Fruit fly (Drosophila melanogaster) whole organism, embryonic: ENCODE results near the gene Elp3.
A peak's percentile ranks its signal among the peaks of the same experiment; 100 is the strongest.

Experiments used
- Aef1 ChIP-seq: fragments of 200-800 bp; sonication (Bioruptor generic); IDR thresholded peaks from 3 replicates; pipeline ENCODE4 v1.3.6; 2022; ENCODE audit warnings: missing biosample characterization, missing genetic modification characterization
- CG10321 ChIP-seq: fragments of 200-800 bp; sonication (Bioruptor generic); IDR thresholded peaks from 2 replicates; pipeline ENCODE4 v1.3.6; 2022; ENCODE audit warnings: missing biosample characterization, missing genetic modification characterization
- CG10366 ChIP-seq: fragments of 200-800 bp; sonication (Bioruptor generic); IDR thresholded peaks from 2 replicates; pipeline ENCODE4 v1.3.6; 2022; ENCODE audit warnings: missing biosample characterization, missing genetic modification characterization
- CG12071 ChIP-seq: fragments of 200-800 bp; sonication (Bioruptor generic); optimal IDR thresholded peaks from 3 replicates; lab custom pipeline; 2018; ENCODE audit warnings: missing biosample characterization, mild to moderate bottlenecking, missing genetic modification characterization
- CG12769 ChIP-seq: fragments of 200-800 bp; sonication (Bioruptor generic); optimal IDR thresholded peaks from 2 replicates; lab custom pipeline; 2019; ENCODE audit warnings: missing biosample characterization, mild to moderate bottlenecking, missing genetic modification characterization, moderate library complexity
- CG16779 ChIP-seq: fragments of 200-800 bp; sonication (Bioruptor generic); IDR thresholded peaks from 2 replicates; pipeline ENCODE4 v1.3.6; 2022; ENCODE audit warnings: missing biosample characterization, missing genetic modification characterization
- CG17328 ChIP-seq: fragments of 200-800 bp; sonication (Bioruptor generic); IDR thresholded peaks from 2 replicates; pipeline ENCODE4 v1.3.6; 2022; ENCODE audit warnings: missing biosample characterization, missing genetic modification characterization
- CG17568 ChIP-seq: fragments of 200-800 bp; sonication (Bioruptor generic); optimal IDR thresholded peaks from 2 replicates; lab custom pipeline; 2018; ENCODE audit warnings: missing biosample characterization, mild to moderate bottlenecking, missing genetic modification characterization, moderate library complexity
- CG18599 ChIP-seq: fragments of 200-800 bp; sonication (Bioruptor generic); optimal IDR thresholded peaks from 3 replicates; lab custom pipeline; 2017; ENCODE audit warnings: missing biosample characterization, missing genetic modification characterization, mild to moderate bottlenecking, moderate library complexity, missing genetic modification reagents
- CG2120 ChIP-seq: fragments of 200-800 bp; sonication (Bioruptor generic); optimal IDR thresholded peaks from 3 replicates; lab custom pipeline; 2016; ENCODE audit warnings: missing biosample characterization, missing genetic modification characterization
- CG3407 ChIP-seq: fragments of 200-800 bp; sonication (Bioruptor generic); optimal IDR thresholded peaks from 2 replicates; lab custom pipeline; 2018; ENCODE audit warnings: missing biosample characterization, mild to moderate bottlenecking, missing genetic modification characterization
- CG4424 ChIP-seq: fragments of 200-800 bp; sonication (Bioruptor generic); optimal IDR thresholded peaks from 3 replicates; lab custom pipeline; 2016; ENCODE audit warnings: missing biosample characterization, missing genetic modification characterization
- CG4820 ChIP-seq: fragments of 200-800 bp; sonication (Bioruptor generic); optimal IDR thresholded peaks from 3 replicates; lab custom pipeline; 2016; ENCODE audit warnings: missing biosample characterization, missing genetic modification characterization
- CG5245 ChIP-seq: fragments of 200-800 bp; sonication (Bioruptor generic); optimal IDR thresholded peaks from 3 replicates; lab custom pipeline; 2016; ENCODE audit warnings: missing biosample characterization, missing genetic modification characterization
- CG8765 ChIP-seq: fragments of 200-800 bp; sonication (Bioruptor generic); IDR thresholded peaks from 2 replicates; pipeline ENCODE4 v1.3.6; 2022; ENCODE audit warnings: missing biosample characterization, missing genetic modification characterization
- Dek ChIP-seq: fragments of 200-800 bp; sonication (Bioruptor generic); optimal IDR thresholded peaks from 3 replicates; lab custom pipeline; 2019; ENCODE audit warnings: missing biosample characterization, mild to moderate bottlenecking, missing genetic modification characterization, moderate library complexity
- Elba2 ChIP-seq: fragments of 200-800 bp; sonication (Bioruptor generic); optimal IDR thresholded peaks from 3 replicates; lab custom pipeline; 2016; ENCODE audit warnings: missing biosample characterization, missing genetic modification characterization
- Ets65A ChIP-seq: fragments of 200-800 bp; sonication (Bioruptor generic); peaks from one replicate; lab custom pipeline; 2016; ENCODE audit warnings: missing biosample characterization, missing genetic modification characterization
- Gug ChIP-seq: fragments of 200-800 bp; sonication (Bioruptor generic); IDR thresholded peaks from 4 replicates; pipeline ENCODE4 v1.3.6; 2022; ENCODE audit warnings: missing biosample characterization, missing genetic modification characterization
- HmgD ChIP-seq: fragments of 200-800 bp; sonication (Bioruptor generic); optimal IDR thresholded peaks from 3 replicates; lab custom pipeline; 2016; ENCODE audit warnings: missing biosample characterization, missing genetic modification characterization
- Hmr ChIP-seq: fragments of 200-800 bp; sonication (Bioruptor generic); optimal IDR thresholded peaks from 3 replicates; lab custom pipeline; 2017; ENCODE audit warnings: mild to moderate bottlenecking, missing biosample characterization, missing genetic modification reagents, missing genetic modification characterization
- Hr78 ChIP-seq, 2 experiments: fragments of 200-800 bp in 1 of 2; fragments of >200 bp in 1 of 2; sonication (Bioruptor generic) in 1 of 2; optimal IDR thresholded peaks; 2 replicates each; lab custom pipeline; 2017 to 2019; ENCODE audit warnings: missing biosample characterization in 2 of 2, missing genetic modification characterization in 2 of 2, mild to moderate bottlenecking in 1 of 2, moderate library complexity in 1 of 2
- Kr ChIP-seq: fragments of 200-800 bp; sonication (Bioruptor generic); optimal IDR thresholded peaks from 2 replicates; lab custom pipeline; 2017; ENCODE audit warnings: missing biosample characterization, mild to moderate bottlenecking, missing genetic modification characterization
- NFAT ChIP-seq: fragments of 200-800 bp; sonication (Bioruptor generic); IDR thresholded peaks from 2 replicates; pipeline ENCODE4 v1.3.6; 2022; ENCODE audit warnings: missing biosample characterization, missing genetic modification characterization
- Nf-YC ChIP-seq: fragments of 200-800 bp; optimal IDR thresholded peaks from 3 replicates; lab custom pipeline; 2019; ENCODE audit warnings: missing biosample characterization, mild to moderate bottlenecking, missing genetic modification characterization, moderate library complexity
- Oaz ChIP-seq: fragments of 200-800 bp; sonication (Bioruptor generic); IDR thresholded peaks from 2 replicates; pipeline ENCODE4 v1.3.6; 2022; ENCODE audit warnings: missing biosample characterization, missing genetic modification characterization
- Side ChIP-seq: fragments of 200-800 bp; sonication (Bioruptor generic); optimal IDR thresholded peaks from 2 replicates; lab custom pipeline; 2016; ENCODE audit warnings: missing biosample characterization, missing genetic modification characterization
- Vsx1 ChIP-seq: fragments of 200-800 bp; sonication (Bioruptor generic); optimal IDR thresholded peaks from 2 replicates; lab custom pipeline; 2017; ENCODE audit warnings: missing biosample characterization, mild to moderate bottlenecking, missing genetic modification characterization, missing genetic modification reagents
- YL-1 ChIP-seq: fragments of 200-800 bp; sonication (Bioruptor generic); optimal IDR thresholded peaks from 3 replicates; lab custom pipeline; 2017; ENCODE audit warnings: missing biosample characterization, mild to moderate bottlenecking, missing genetic modification characterization
- ap ChIP-seq: fragments of 200-800 bp; sonication (Bioruptor generic); IDR thresholded peaks from 2 replicates; pipeline ENCODE4 v1.3.6; 2022; ENCODE audit warnings: missing biosample characterization, missing genetic modification characterization
- ato ChIP-seq: fragments of 200-800 bp; sonication (Bioruptor generic); IDR thresholded peaks from 2 replicates; pipeline ENCODE4 v1.3.6; 2022; ENCODE audit warnings: missing biosample characterization, missing genetic modification characterization; ENCODE audit not compliant: partially characterized antibody
- bab2 ChIP-seq: fragments of 200-800 bp; sonication (Bioruptor generic); optimal IDR thresholded peaks from 2 replicates; lab custom pipeline; 2016; ENCODE audit warnings: missing biosample characterization, missing genetic modification characterization
- br ChIP-seq: fragments of >200 bp; optimal IDR thresholded peaks from 2 replicates; lab custom pipeline; 2017
- ci ChIP-seq: fragments of 200-800 bp; sonication (Bioruptor generic); IDR thresholded peaks from 3 replicates; pipeline ENCODE4 v1.3.6; 2022; ENCODE audit warnings: missing biosample characterization, missing genetic modification characterization
- da ChIP-seq: fragments of 200-800 bp; sonication (Bioruptor generic); optimal IDR thresholded peaks from 2 replicates; lab custom pipeline; 2016; ENCODE audit warnings: missing biosample characterization, missing genetic modification characterization
- fd3F ChIP-seq: fragments of 200-800 bp; sonication (Bioruptor generic); optimal IDR thresholded peaks from 2 replicates; lab custom pipeline; 2018; ENCODE audit warnings: missing biosample characterization, mild to moderate bottlenecking, missing genetic modification characterization, moderate library complexity
- hth ChIP-seq: fragments of >200 bp; optimal IDR thresholded peaks from 2 replicates; lab custom pipeline; 2017; ENCODE audit warnings: inconsistent platforms
- luna ChIP-seq: fragments of 200-800 bp; sonication (Bioruptor generic); optimal IDR thresholded peaks from 2 replicates; lab custom pipeline; 2016; ENCODE audit warnings: missing biosample characterization, missing genetic modification characterization
- maf-S ChIP-seq: fragments of 200-800 bp; sonication (Bioruptor generic); optimal IDR thresholded peaks from 2 replicates; lab custom pipeline; 2016; ENCODE audit warnings: missing biosample characterization, missing genetic modification characterization
- nau ChIP-seq: fragments of 200-800 bp; sonication (Bioruptor generic); optimal IDR thresholded peaks from 3 replicates; lab custom pipeline; 2017; ENCODE audit warnings: missing biosample characterization, mild to moderate bottlenecking, missing genetic modification characterization, missing genetic modification reagents
- otp ChIP-seq: fragments of 200-800 bp; sonication (Bioruptor generic); IDR thresholded peaks from 3 replicates; pipeline ENCODE4, ENCODE4 v1.3.6; 2022; ENCODE audit warnings: missing biosample characterization, missing genetic modification characterization
- pho ChIP-seq: fragments of 200-800 bp; sonication (Bioruptor generic); optimal IDR thresholded peaks from 2 replicates; lab custom pipeline; 2016; ENCODE audit warnings: missing biosample characterization, missing genetic modification characterization
- run ChIP-seq: fragments of 200-800 bp; sonication (Bioruptor generic); optimal IDR thresholded peaks from 3 replicates; lab custom pipeline; 2018; ENCODE audit warnings: missing biosample characterization, mild to moderate bottlenecking, missing genetic modification characterization
- sc ChIP-seq, 3 experiments: fragments of >200 bp in 2 of 3; fragments of 200-800 bp in 1 of 3; sonication (Bioruptor generic) in 1 of 3; optimal IDR thresholded peaks; 2 replicates in 2 of 3; 3 replicates in 1 of 3; lab custom pipeline; 2017; ENCODE audit warnings: mild to moderate bottlenecking in 1 of 3, missing biosample characterization in 1 of 3, missing genetic modification characterization in 1 of 3, missing genetic modification reagents in 1 of 3
- sd ChIP-seq: fragments of 200-800 bp; sonication (Bioruptor generic); optimal IDR thresholded peaks from 3 replicates; lab custom pipeline; 2018; ENCODE audit warnings: missing biosample characterization, mild to moderate bottlenecking, missing genetic modification characterization, moderate library complexity
- sens ChIP-seq: fragments of 200-800 bp; sonication (Bioruptor generic); peaks from one replicate; lab custom pipeline; 2016; ENCODE audit warnings: missing biosample characterization, missing genetic modification characterization
- sim ChIP-seq: fragments of 200-800 bp; sonication (Bioruptor generic); IDR thresholded peaks from 2 replicates; pipeline ENCODE4 v1.3.6; 2022; ENCODE audit warnings: missing biosample characterization, missing genetic modification characterization
- sob ChIP-seq: fragments of 200-800 bp; sonication (Bioruptor generic); IDR thresholded peaks from 2 replicates; pipeline ENCODE4 v1.3.6; 2022; ENCODE audit warnings: missing biosample characterization, missing genetic modification characterization
- stc ChIP-seq: fragments of 200-800 bp; sonication (Bioruptor generic); IDR thresholded peaks from 2 replicates; pipeline ENCODE4 v1.3.6; 2022; ENCODE audit warnings: missing biosample characterization, missing genetic modification characterization
- tup ChIP-seq: fragments of 200-800 bp; sonication (Bioruptor generic); optimal IDR thresholded peaks from 2 replicates; lab custom pipeline; 2016; ENCODE audit warnings: missing biosample characterization, mild to moderate bottlenecking, missing genetic modification characterization, moderate library complexity
- wdn ChIP-seq: fragments of 200-800 bp; sonication (Bioruptor generic); IDR thresholded peaks from 2 replicates; pipeline ENCODE4 v1.3.6; 2022; ENCODE audit warnings: missing biosample characterization, missing genetic modification characterization
- zfh1 ChIP-seq: fragments of 200-800 bp; sonication (Bioruptor generic); IDR thresholded peaks from 3 replicates; pipeline ENCODE4 v1.3.6; 2022; ENCODE audit warnings: missing biosample characterization, missing genetic modification characterization

Gene Elp3

dm6 chr2L:4454009-4454689 is 9.6 kb downstream of the Elp3 start, which contains the start of the genes Secp43 and ND-B8 (continued):
- TF ChIP-seq Dek (tag; lab: Kevin White, UChicago) (peak; percentile 27), Aef1 (GFP tag; lab: Robert Waterston, UW) (no peak), CG16779 (no peak), nau (GFP tag; lab: Kevin White, UChicago) (no peak), CG3407 (no peak), CG17568 (GFP tag; lab: Kevin White, UChicago) (no peak), YL-1 (GFP tag; lab: Kevin White, UChicago) (peak; percentile 41), Elba2 (no peak), CG18599 (GFP tag; lab: Kevin White, UChicago) (no peak), CG12071 (GFP tag; lab: Kevin White, UChicago) (no peak), sob (GFP tag; lab: Robert Waterston, UW) (peak; percentile 37; the same call in 1 of the 2 replicates), fd3F (GFP tag; lab: Kevin White, UChicago) (no peak), hth (lab: Kevin White, UChicago) (no peak), br (lab: Kevin White, UChicago) (no peak), bab2 (GFP tag; lab: Kevin White, UChicago) (no peak), NFAT (GFP tag; lab: Robert Waterston, UW) (no peak), ap (GFP tag; lab: Robert Waterston, UW) (no peak), sim (no peak), wdn (GFP tag; lab: Robert Waterston, UW) (no peak), HmgD (GFP tag; lab: Kevin White, UChicago) (peak; percentile 74), tup (GFP tag; lab: Kevin White, UChicago) (no peak), Gug (GFP tag; lab: Robert Waterston, UW) (no peak), sc (optimal IDR thresholded peaks at IDR 0.05; lab: Kevin White, UChicago) (no peak), sc (GFP tag; optimal IDR thresholded peaks at IDR 0.05; lab: Kevin White, UChicago) (no peak), Side (GFP tag; lab: Kevin White, UChicago) (no peak), sd (tag; lab: Kevin White, UChicago) (peak; percentile 44), da (GFP tag; lab: Kevin White, UChicago) (no peak), luna (no peak), CG10321 (GFP tag; lab: Robert Waterston, UW) (no peak), maf-S (GFP tag; lab: Kevin White, UChicago) (no peak), Hr78 (GFP tag; optimal IDR thresholded peaks at IDR 0.05; lab: Kevin White, UChicago) (no peak), Nf-YC (tag; lab: Kevin White, UChicago) (no peak), Vsx1 (GFP tag; lab: Kevin White, UChicago) (peak; percentile 11), zfh1 (GFP tag; lab: Robert Waterston, UW) (no peak), CG4424 (GFP tag; lab: Kevin White, UChicago) (no peak), run (no peak), CG10366 (GFP tag; lab: Robert Waterston, UW) (no peak), Kr (GFP tag; lab: Kevin White, UChicago) (no peak), Ets65A (GFP tag; lab: Kevin White, UChicago) (peak; percentile 31), ato (GFP tag; lab: Robert Waterston, UW) (peak; percentile 77), pho (GFP tag; lab: Kevin White, UChicago) (no peak), Hmr (GFP tag; lab: Kevin White, UChicago) (peak; percentile 75), CG2120 (GFP tag; lab: Kevin White, UChicago) (peak; percentile 12), otp (GFP tag; lab: Robert Waterston, UW) (no peak), CG8765 (GFP tag; lab: Robert Waterston, UW) (no peak), stc (GFP tag; lab: Robert Waterston, UW) (no peak), sens (GFP tag; lab: Kevin White, UChicago) (no peak), ci (no peak), CG4820 (GFP tag; lab: Kevin White, UChicago) (no peak), Oaz (GFP tag; lab: Robert Waterston, UW) (no peak), CG17328 (GFP tag; lab: Robert Waterston, UW) (no peak), CG5245 (no peak), CG12769 (tag; lab: Kevin White, UChicago) (no peak)
